Worm (Caenorhabditis elegans) whole organism, midembryonic: ENCODE data around the gene fbxa-7.

Source experiments
- T22C8.4 ChIP-seq: fragments of 200-800 bp; sonication (Bioruptor generic); IDR thresholded peaks from 2 replicates; pipeline ENCODE4 v1.3.6; 2022; ENCODE audit warnings: missing genetic modification characterization, missing compliant biosample characterization
- med-1 ChIP-seq: sonication (generic microtip); optimal IDR thresholded peaks from 2 replicates; lab custom pipeline; 2017; ENCODE audit warnings: missing genetic modification characterization, mild to moderate bottlenecking, missing compliant biosample characterization, antibody characterized with exemption, missing genetic modification reagents; ENCODE audit not compliant: insufficient read depth
- ref-1 ChIP-seq: fragments of 200-800 bp; sonication (Bioruptor generic); conservative IDR thresholded peaks from 2 replicates; pipeline ENCODE4 v1.3.6; 2022; ENCODE audit warnings: missing genetic modification reagents, missing genetic modification characterization, missing compliant biosample characterization
- ztf-23 ChIP-seq: fragments of 200-800 bp; sonication (Bioruptor generic); IDR thresholded peaks from 2 replicates; pipeline ENCODE4 v1.3.6; 2022; ENCODE audit warnings: missing genetic modification reagents, missing genetic modification characterization, missing compliant biosample characterization
- ztf-29 ChIP-seq: fragments of 200-800 bp; sonication (Bioruptor generic); IDR thresholded peaks from 2 replicates; pipeline ENCODE4 v1.3.6; 2022; ENCODE audit warnings: missing genetic modification reagents, missing genetic modification characterization, missing compliant biosample characterization

DNA sequence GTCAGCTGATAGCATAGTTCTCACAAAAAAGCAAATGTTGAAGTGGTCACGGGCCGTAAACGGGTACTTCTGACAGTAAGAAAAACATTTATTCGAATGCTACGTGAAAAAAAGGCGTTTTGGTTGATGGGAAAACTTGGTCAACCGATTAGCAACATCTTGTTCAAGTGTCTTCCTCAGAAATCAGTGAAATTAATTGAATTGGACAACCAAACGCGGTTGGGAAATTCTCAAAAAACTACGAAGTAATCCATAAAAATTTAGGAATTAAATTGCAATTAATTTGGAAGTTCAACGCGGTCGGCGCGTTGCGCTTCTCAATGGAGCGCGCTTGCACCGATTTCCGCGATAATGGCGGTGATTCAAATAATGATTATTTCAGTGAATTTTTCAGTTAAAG is 8.1 kb upstream of the fbxa-7 start:
- TF ChIP-seq med-1 (GFP tag; lab: Kevin White, UChicago) (no peak), ref-1 (GFP tag; lab: Robert Waterston, UW) (no peak), ztf-23 (GFP tag; lab: Robert Waterston, UW) (no peak), ztf-29 (no peak), T22C8.4 (no peak)
